Worm (Caenorhabditis elegans): ENCODE measurements around the gene W01G7.4.

ce11 chrII:14104470-14104869 is 43.9 kb downstream of the W01G7.4 start, which contains the start of gene gur-4:
- TF ChIP-seq ceh-9 (tag; optimal IDR thresholded peaks at IDR 0.05) = no peak
- no peak for TF ChIP-seq nhr-11 (tag; optimal IDR thresholded peaks at IDR 0.05)
- no peak for TF ChIP-seq jun-1 (tag; optimal IDR thresholded peaks at IDR 0.05)
- no peak for TF ChIP-seq sea-2 (GFP tag; optimal IDR thresholded peaks at IDR 0.05)
